ENCODE assay signal across 1 fruit fly cellular context in genomic region chrX:8198935-8199580, dm6.
TF ChIP-seq lines count a peak whose summit lies in the region.

No protein-coding gene starts in this region.

TF ChIP-seq in whole organism, embryonic, 481 proteins besides CTCF, POLR2A, EP300 and RAD21 (continued from another document):
- peak in 1 of 2 experiments; percentile 42 for TF ChIP-seq Pdp1 (GFP tag; optimal IDR thresholded peaks at IDR 0.05; lab: Kevin White, UChicago)
- no peak for TF ChIP-seq CG4730 (GFP tag; IDR thresholded peaks at IDR 0.05; lab: Robert Waterston, UW)
- peak; percentile 7 for TF ChIP-seq CG3281 (GFP tag; optimal IDR thresholded peaks at IDR 0.05; lab: Kevin White, UChicago)
- no peak for TF ChIP-seq abd-A (tag; optimal IDR thresholded peaks at IDR 0.05; lab: Kevin White, UChicago)
- no peak for TF ChIP-seq gcm (GFP tag; optimal IDR thresholded peaks at IDR 0.05; lab: Kevin White, UChicago)
- peak; percentile 4 for TF ChIP-seq PHDP (tag; optimal IDR thresholded peaks at IDR 0.05; lab: Kevin White, UChicago)
- TF ChIP-seq CG13296 (GFP tag; optimal IDR thresholded peaks at IDR 0.05; lab: Kevin White, UChicago) = peak; percentile 34
- TF ChIP-seq sd (tag; optimal IDR thresholded peaks at IDR 0.05; lab: Kevin White, UChicago) = peak; percentile 90
- peak; percentile 74 for TF ChIP-seq cwo (GFP tag; optimal IDR thresholded peaks at IDR 0.05; lab: Kevin White, UChicago)
- TF ChIP-seq caup (GFP tag; optimal IDR thresholded peaks at IDR 0.05; lab: Kevin White, UChicago; ENCODE audit: severe bottlenecking) = peak; percentile 37
- TF ChIP-seq CG10431 (GFP tag; optimal IDR thresholded peaks at IDR 0.05; lab: Kevin White, UChicago) = peak; percentile 8
- peak; percentile 11 for TF ChIP-seq CG6813 (GFP tag; optimal IDR thresholded peaks at IDR 0.05; lab: Kevin White, UChicago)
- TF ChIP-seq CG5180 (GFP tag; optimal IDR thresholded peaks at IDR 0.05; lab: Kevin White, UChicago) = peak; percentile 44
- no peak for TF ChIP-seq D19B (GFP tag; optimal IDR thresholded peaks at IDR 0.05; lab: Kevin White, UChicago)
- peak; percentile 95 for TF ChIP-seq sqz (GFP tag; optimal IDR thresholded peaks at IDR 0.05; lab: Kevin White, UChicago)
- no peak for TF ChIP-seq CG1792 (GFP tag; optimal IDR thresholded peaks at IDR 0.05; lab: Kevin White, UChicago)
- peak; percentile 63 for TF ChIP-seq Vsx1 (GFP tag; optimal IDR thresholded peaks at IDR 0.05; lab: Kevin White, UChicago)
- no peak for TF ChIP-seq luna (GFP tag; optimal IDR thresholded peaks at IDR 0.05; lab: Kevin White, UChicago)
- TF ChIP-seq Xrp1 (GFP tag; IDR thresholded peaks at IDR 0.05; lab: Robert Waterston, UW) = peak; percentile 19; the same call in 1 of the 2 replicates
- 0 out of 2 replicates have a peak, but pooled peaks have one; percentile 8 for TF ChIP-seq CG14441 (GFP tag; IDR thresholded peaks at IDR 0.05; lab: Robert Waterston, UW)
- peak; percentile 11; the same call in 1 of the 3 replicates for TF ChIP-seq CG34422 (GFP tag; IDR thresholded peaks at IDR 0.05; lab: Robert Waterston, UW)
- peak; percentile 29 for TF ChIP-seq CG2678 (tag; optimal IDR thresholded peaks at IDR 0.05; lab: Kevin White, UChicago)
- TF ChIP-seq exex (tag; optimal IDR thresholded peaks at IDR 0.05; lab: Kevin White, UChicago) = peak; percentile 95
- TF ChIP-seq CG8281 (tag; optimal IDR thresholded peaks at IDR 0.05; lab: Kevin White, UChicago) = peak; percentile 52
- TF ChIP-seq Hey (tag; optimal IDR thresholded peaks at IDR 0.05; lab: Kevin White, UChicago) = peak; percentile 41
- TF ChIP-seq CG7987 (GFP tag; optimal IDR thresholded peaks at IDR 0.05; lab: Kevin White, UChicago) = peak; percentile 58
- peak; percentile 81 for TF ChIP-seq GATAe (GFP tag; conservative IDR thresholded peaks at IDR 0.05; lab: Robert Waterston, UW)
- TF ChIP-seq kay (GFP tag; optimal IDR thresholded peaks at IDR 0.05; lab: Kevin White, UChicago) = peak; percentile 37
- no peak for TF ChIP-seq gt (GFP tag; IDR thresholded peaks at IDR 0.05; lab: Robert Waterston, UW)
- 0 out of 4 replicates have a peak, but pooled peaks have one; percentile 14 for TF ChIP-seq chinmo (GFP tag; IDR thresholded peaks at IDR 0.05; lab: Robert Waterston, UW; ENCODE audit: partially characterized antibody)
- TF ChIP-seq CG32772 (GFP tag; IDR thresholded peaks at IDR 0.05; lab: Robert Waterston, UW) = peak; percentile 47; the same call in 1 of the 2 replicates
- peak; percentile 46; the same call in 1 of the 3 replicates for TF ChIP-seq ci (GFP tag; IDR thresholded peaks at IDR 0.05; lab: Robert Waterston, UW)
- TF ChIP-seq usp (GFP tag; optimal IDR thresholded peaks at IDR 0.05; lab: Kevin White, UChicago) = no peak
- no peak for TF ChIP-seq al (GFP tag; IDR thresholded peaks at IDR 0.05; lab: Robert Waterston, UW)
- no peak for TF ChIP-seq jumu (GFP tag; optimal IDR thresholded peaks at IDR 0.05; lab: Kevin White, UChicago)
- peak; percentile 28; the same call in 1 of the 3 replicates for TF ChIP-seq dysf (GFP tag; IDR thresholded peaks at IDR 0.05; lab: Robert Waterston, UW)
- TF ChIP-seq Rfx (GFP tag; IDR thresholded peaks at IDR 0.05; lab: Robert Waterston, UW) = peak; percentile 29; the same call in 1 of the 2 replicates
- no peak for TF ChIP-seq pan (optimal IDR thresholded peaks at IDR 0.05; lab: Kevin White, UChicago)
- TF ChIP-seq pan (GFP tag; optimal IDR thresholded peaks at IDR 0.05 in 1 of 2, IDR thresholded peaks at IDR 0.05 in 1 of 2) = peak in 1 of 2 experiments; percentile 13
- peak; percentile 74 for TF ChIP-seq CG10543 (GFP tag; optimal IDR thresholded peaks at IDR 0.05; lab: Kevin White, UChicago)
- peak; percentile 22 for TF ChIP-seq CG15514 (GFP tag; optimal IDR thresholded peaks at IDR 0.05; lab: Kevin White, UChicago)
- peak; percentile 30 for TF ChIP-seq Nf-YC (tag; optimal IDR thresholded peaks at IDR 0.05; lab: Kevin White, UChicago)
- TF ChIP-seq CG17912 (GFP tag; optimal IDR thresholded peaks at IDR 0.05; lab: Kevin White, UChicago) = peak; percentile 15
- TF ChIP-seq Fer1 (GFP tag; optimal IDR thresholded peaks at IDR 0.05; lab: Kevin White, UChicago) = peak; percentile 7
- TF ChIP-seq Adf1 (GFP tag; IDR thresholded peaks at IDR 0.05; lab: Robert Waterston, UW) = peak; percentile 32; the same call in 1 of the 2 replicates
- peak; percentile 69 for TF ChIP-seq CG12769 (tag; optimal IDR thresholded peaks at IDR 0.05; lab: Kevin White, UChicago)
- no peak for TF ChIP-seq seq (GFP tag; IDR thresholded peaks at IDR 0.05; lab: Robert Waterston, UW)
- peak; percentile 5; the same call in 1 of the 2 replicates for TF ChIP-seq HLH3B (GFP tag; IDR thresholded peaks at IDR 0.05; lab: Robert Waterston, UW)
- TF ChIP-seq oc (tag; optimal IDR thresholded peaks at IDR 0.05; lab: Kevin White, UChicago) = peak; percentile 14
- TF ChIP-seq mirr (GFP tag; optimal IDR thresholded peaks at IDR 0.05; lab: Kevin White, UChicago) = peak; percentile 92
- no peak for TF ChIP-seq Rx (GFP tag; IDR thresholded peaks at IDR 0.05; lab: Robert Waterston, UW)
- TF ChIP-seq schlank (tag; optimal IDR thresholded peaks at IDR 0.05; lab: Kevin White, UChicago) = peak; percentile 6
- TF ChIP-seq bsh (GFP tag; optimal IDR thresholded peaks at IDR 0.05; lab: Kevin White, UChicago) = no peak
- TF ChIP-seq HmgZ (tag; optimal IDR thresholded peaks at IDR 0.05; lab: Kevin White, UChicago) = peak; percentile 35
- TF ChIP-seq CG34376 (GFP tag; optimal IDR thresholded peaks at IDR 0.05; lab: Kevin White, UChicago) = peak; percentile 65
- peak; percentile 33 for TF ChIP-seq kni (GFP tag; optimal IDR thresholded peaks at IDR 0.05; lab: Kevin White, UChicago)
- peak; percentile 65 for TF ChIP-seq grn (GFP tag; optimal IDR thresholded peaks at IDR 0.05; lab: Kevin White, UChicago)
- 0 out of 2 replicates have a peak, but pooled peaks have one; percentile 8 for TF ChIP-seq sob (GFP tag; IDR thresholded peaks at IDR 0.05; lab: Robert Waterston, UW)
- TF ChIP-seq Blimp-1 (GFP tag; optimal IDR thresholded peaks at IDR 0.05; lab: Kevin White, UChicago) = peak; percentile 14
- TF ChIP-seq Oli (tag; optimal IDR thresholded peaks at IDR 0.05; lab: Kevin White, UChicago) = no peak
- peak; percentile 61; the same call in 1 of the 2 replicates for TF ChIP-seq CG7372 (GFP tag; IDR thresholded peaks at IDR 0.05; lab: Robert Waterston, UW)
TF ChIP-seq in whole organism, embryonic: peak in this region for 61.
